Fruit fly (Drosophila melanogaster) whole organism: Measurements from ENCODE around the gene CycY.
A peak's percentile ranks its signal among the peaks of the same experiment; 100 is the strongest.

Source experiments
- CG8478 ChIP-seq: fragments of >200 bp; optimal IDR thresholded peaks from 2 replicates; lab custom pipeline; 2018; ENCODE audit warnings: inconsistent platforms
- Dll ChIP-seq: fragments of >200 bp; optimal IDR thresholded peaks from 2 replicates; lab custom pipeline; 2017
- EcR ChIP-seq, 2 experiments: fragments of >200 bp; optimal IDR thresholded peaks; 2 replicates each; lab custom pipeline; 2017; ENCODE audit warnings: missing biosample characterization in 2 of 2, missing genetic modification characterization in 2 of 2, missing genetic modification reagents in 2 of 2
- pan ChIP-seq: fragments of >200 bp; optimal IDR thresholded peaks from 2 replicates; lab custom pipeline; 2017
- psq ChIP-seq: fragments of >200 bp; optimal IDR thresholded peaks from 2 replicates; lab custom pipeline; 2017
- usp ChIP-seq: fragments of >200 bp; optimal IDR thresholded peaks from 2 replicates; lab custom pipeline; 2017; ENCODE audit warnings: missing biosample characterization, missing genetic modification characterization, mixed read lengths

The CycY gene

DNA sequence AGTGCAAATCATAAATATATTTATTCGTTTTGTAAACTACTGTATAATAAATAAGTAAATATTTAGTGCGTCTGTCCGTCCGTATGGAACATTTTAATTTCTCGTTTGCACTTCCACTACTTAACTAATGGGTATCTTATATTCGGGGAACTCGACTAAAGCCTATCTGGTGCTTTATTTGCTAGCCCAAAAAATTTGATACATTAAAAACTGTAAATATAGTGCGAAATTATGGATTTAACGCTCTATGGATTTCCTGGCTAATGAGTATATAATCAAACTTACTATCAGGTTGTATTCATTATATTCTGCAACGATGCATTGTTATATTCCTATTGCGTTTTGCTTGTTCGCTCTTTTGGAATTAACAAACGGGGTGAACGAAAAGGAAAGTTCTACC, 23.4 kb upstream of the CycY start, which contains the start of gene Sfp33A4:
TSS of gene Sfp33A4 (plus strand) at position 301 of the 400 bp plus-strand sequence.
- TF ChIP-seq usp (GFP tag; lab: Kevin White, UChicago) (no peak), Dll (no peak), EcR (GFP tag; optimal IDR thresholded peaks at IDR 0.05; lab: Kevin White, UChicago) (no peak), CG8478 (lab: Kevin White, UChicago) (no peak), pan (lab: Kevin White, UChicago) (no peak), psq (lab: Kevin White, UChicago) (no peak)

DNA sequence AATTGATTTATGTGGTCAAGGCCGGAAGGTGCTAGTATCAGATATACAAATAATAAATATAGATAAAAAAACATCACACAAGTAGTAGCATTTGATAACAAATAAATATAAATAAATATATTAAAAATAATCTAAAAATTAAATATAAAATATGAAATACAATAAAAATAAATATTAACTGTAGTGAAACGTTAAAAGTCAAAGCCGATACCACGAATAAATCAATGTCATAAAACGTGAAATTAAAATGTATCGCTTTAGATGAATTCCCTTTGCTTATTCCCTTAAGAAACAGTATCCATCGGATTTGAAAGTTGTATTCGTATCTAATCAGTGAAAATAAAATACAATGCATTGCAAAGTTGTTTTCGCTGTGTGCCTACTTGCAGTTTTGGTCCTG, 20.7 kb upstream of the CycY start, which contains the start of gene CG45012:
TSS of gene CG45012 (plus strand) at position 301 of the 400 bp plus-strand sequence.
- TF ChIP-seq CG8478 (lab: Kevin White, UChicago) (no peak), EcR (GFP tag; optimal IDR thresholded peaks at IDR 0.05; lab: Kevin White, UChicago) (no peak), psq (lab: Kevin White, UChicago) (no peak), Dll (no peak), usp (GFP tag; lab: Kevin White, UChicago) (no peak), pan (lab: Kevin White, UChicago) (no peak)

DNA sequence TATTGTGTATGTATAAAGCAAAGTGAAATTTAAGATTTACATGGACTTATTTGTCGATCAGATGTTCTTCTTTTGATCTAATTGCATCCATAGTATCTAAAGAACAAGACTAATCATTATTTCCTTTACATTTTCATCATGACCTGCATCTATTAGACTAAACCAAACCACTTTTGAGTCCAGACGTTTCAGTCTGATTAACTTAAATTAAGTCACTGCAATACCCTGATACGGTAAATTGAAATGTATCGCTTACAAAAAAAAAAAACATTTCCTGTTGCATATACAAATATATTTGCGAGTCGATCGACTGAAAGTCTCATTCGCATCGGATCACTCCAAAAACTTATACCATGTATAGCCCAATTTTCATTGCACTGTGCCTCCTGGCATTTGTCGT, 20.2 kb upstream of the CycY start, which contains the start of gene CG45011:
TSS of gene CG45011 (plus strand) at position 301 of the 400 bp plus-strand sequence.
- no peak for TF ChIP-seq psq (lab: Kevin White, UChicago)
- TF ChIP-seq EcR (GFP tag; optimal IDR thresholded peaks at IDR 0.05; lab: Kevin White, UChicago), result no peak
- TF ChIP-seq Dll, result no peak
- no peak for TF ChIP-seq usp (GFP tag; lab: Kevin White, UChicago)
- no peak for TF ChIP-seq CG8478 (lab: Kevin White, UChicago)
- no peak for TF ChIP-seq pan (lab: Kevin White, UChicago)

DNA sequence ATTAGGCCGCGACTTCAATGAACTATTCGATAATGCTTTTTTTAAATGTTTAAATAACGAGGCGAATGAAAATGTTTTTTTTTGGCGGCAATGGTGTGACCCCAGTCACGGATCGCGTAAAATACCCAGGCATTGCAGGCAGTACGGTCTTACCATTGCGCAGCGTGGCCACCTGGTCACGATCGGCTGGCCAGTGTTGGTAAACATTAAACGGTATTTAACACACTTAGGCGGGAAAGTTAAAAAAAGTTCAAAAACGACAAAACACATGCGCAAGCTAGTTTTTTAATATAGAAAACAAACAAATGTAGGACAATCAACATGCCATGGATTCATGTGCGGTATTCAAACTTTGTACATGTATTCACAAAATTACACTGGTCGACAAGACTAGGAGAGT, 15.7 kb upstream of the CycY start, which contains the start of gene esc:
TSS of gene esc (minus strand) at position 129 of the 400 bp plus-strand sequence.
- TF ChIP-seq CG8478 (lab: Kevin White, UChicago) (no peak), usp (GFP tag; lab: Kevin White, UChicago) (no peak), Dll (no peak), pan (lab: Kevin White, UChicago) (no peak), EcR (GFP tag; optimal IDR thresholded peaks at IDR 0.05; lab: Kevin White, UChicago) (no peak)

DNA sequence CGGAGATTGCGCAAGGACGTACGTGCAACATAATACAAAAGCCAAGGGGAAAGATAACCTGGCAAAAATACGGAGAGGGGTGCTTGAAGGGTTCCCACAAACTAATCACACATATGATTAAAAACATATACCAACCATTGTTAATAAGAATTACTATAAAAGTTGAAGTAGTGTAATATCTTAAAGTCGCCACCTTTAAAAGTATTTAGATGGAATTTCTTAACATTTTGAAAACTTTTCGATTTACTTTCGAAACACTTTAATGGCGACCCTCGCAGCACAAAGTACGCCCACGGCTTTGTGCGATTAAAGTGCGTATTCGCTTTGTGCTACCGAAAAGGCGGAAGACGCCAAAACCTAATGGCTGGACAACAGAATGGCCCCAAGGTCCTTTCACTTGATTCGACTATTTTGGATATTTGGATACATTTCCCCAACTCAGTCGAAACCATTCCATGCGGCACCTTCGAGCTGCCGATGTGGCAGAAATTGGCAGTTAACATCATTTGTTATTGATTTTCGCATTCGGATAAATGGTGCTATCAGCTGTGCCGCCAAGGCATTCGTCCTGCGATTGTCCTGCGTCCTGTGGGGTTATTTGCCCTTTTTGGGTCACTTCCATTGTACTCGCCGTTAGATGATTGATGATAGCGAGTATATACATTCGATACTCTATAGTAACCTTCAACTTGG, 10.0 kb upstream of the CycY start:
- TF ChIP-seq usp (GFP tag; lab: Kevin White, UChicago) (no peak), Dll (no peak), CG8478 (lab: Kevin White, UChicago) (no peak), pan (lab: Kevin White, UChicago) (no peak)

DNA sequence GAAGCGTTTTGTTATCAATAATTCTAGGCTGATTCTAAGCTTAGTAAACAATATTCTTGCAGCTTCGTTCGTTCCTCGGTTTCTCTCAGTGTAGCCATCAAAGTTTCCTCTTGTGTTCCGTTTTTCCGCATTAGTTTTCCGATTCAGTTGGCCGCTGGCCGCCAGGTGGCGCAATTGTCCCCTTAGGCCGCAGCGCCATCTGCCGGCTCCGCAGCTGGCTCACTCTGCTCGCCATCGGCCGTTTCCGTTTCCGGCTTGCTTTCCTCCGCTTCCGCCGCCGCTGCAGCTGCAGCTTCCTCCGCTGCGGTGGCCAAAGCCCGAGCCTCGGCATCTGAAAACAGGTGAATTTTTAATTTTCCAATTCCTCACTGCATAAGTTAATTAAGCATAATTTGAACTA, 2.8 kb upstream of the CycY start:
- TF ChIP-seq CG8478 (lab: Kevin White, UChicago) (no peak), usp (GFP tag; lab: Kevin White, UChicago) (no peak), pan (lab: Kevin White, UChicago) (no peak), EcR (GFP tag; optimal IDR thresholded peaks at IDR 0.05; lab: Kevin White, UChicago) (no peak), psq (lab: Kevin White, UChicago) (no peak), Dll (no peak)

DNA sequence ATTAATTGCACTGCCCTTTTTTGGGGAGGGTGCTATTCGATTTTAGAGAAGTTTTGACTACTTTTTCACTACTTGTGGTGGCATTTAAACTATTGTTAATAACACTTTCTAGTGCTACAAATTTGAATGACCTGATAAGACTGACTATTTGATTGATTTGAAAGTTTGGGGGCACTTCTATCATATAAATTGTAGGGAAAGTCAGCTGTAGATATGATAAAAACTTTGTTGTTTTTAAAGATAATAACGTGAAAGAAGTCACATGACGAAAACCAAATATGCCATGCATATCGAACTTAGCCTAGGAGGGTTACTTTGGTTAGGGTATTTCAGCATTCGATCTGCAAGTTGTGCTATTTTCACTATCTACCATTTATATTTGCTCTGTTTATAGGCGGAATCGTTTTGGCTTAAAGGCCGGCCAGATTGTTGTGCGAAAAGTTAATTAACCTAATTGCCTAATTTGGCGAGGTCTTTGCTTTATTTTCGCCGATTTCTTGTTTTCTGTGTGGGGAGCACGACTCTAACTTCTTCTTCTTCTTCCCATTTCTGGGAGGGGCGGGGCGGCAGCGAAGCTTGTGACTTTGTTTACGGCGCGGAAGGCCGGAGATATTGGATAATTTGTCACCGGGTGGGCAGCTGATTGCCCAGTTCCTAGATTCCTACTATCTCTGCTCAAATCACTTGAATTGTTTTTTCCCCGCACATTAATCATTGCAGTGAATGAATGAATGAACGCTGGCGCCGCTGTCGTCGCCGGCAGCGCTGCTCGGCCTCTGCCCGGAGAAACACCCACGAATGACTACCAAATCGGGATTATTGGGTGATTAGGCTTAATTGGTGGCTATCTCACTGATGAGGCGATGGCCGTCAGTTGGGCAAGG, 557 bp downstream of the CycY start:
- TF ChIP-seq CG8478 (lab: Kevin White, UChicago) (no peak), psq (lab: Kevin White, UChicago) (no peak), Dll (peak; percentile 26)

DNA sequence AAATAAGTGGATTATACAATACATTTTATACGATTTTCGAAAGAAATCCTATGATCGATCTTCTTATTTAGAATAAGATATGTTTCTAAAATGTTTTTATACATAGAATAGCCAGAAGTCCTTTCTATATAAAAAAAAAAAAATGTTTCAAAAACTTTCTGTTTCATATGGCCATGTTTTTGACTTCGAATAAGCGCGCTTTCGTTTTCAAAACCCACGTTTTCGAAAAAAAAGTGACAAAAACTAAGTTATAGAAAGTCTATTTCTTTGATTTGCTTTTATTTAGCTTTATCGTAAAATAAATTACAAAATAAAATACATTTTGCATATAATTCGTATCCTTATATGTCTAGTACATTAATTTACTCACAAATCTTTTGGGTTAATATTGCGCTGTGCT, 3.8 kb downstream of the CycY start:
- no peak for TF ChIP-seq psq (lab: Kevin White, UChicago)
- TF ChIP-seq Dll, result no peak
- no peak for TF ChIP-seq pan (lab: Kevin White, UChicago)
- TF ChIP-seq usp (GFP tag; lab: Kevin White, UChicago), result no peak
- no peak for TF ChIP-seq EcR (GFP tag; optimal IDR thresholded peaks at IDR 0.05; lab: Kevin White, UChicago)
- no peak for TF ChIP-seq CG8478 (lab: Kevin White, UChicago)

DNA sequence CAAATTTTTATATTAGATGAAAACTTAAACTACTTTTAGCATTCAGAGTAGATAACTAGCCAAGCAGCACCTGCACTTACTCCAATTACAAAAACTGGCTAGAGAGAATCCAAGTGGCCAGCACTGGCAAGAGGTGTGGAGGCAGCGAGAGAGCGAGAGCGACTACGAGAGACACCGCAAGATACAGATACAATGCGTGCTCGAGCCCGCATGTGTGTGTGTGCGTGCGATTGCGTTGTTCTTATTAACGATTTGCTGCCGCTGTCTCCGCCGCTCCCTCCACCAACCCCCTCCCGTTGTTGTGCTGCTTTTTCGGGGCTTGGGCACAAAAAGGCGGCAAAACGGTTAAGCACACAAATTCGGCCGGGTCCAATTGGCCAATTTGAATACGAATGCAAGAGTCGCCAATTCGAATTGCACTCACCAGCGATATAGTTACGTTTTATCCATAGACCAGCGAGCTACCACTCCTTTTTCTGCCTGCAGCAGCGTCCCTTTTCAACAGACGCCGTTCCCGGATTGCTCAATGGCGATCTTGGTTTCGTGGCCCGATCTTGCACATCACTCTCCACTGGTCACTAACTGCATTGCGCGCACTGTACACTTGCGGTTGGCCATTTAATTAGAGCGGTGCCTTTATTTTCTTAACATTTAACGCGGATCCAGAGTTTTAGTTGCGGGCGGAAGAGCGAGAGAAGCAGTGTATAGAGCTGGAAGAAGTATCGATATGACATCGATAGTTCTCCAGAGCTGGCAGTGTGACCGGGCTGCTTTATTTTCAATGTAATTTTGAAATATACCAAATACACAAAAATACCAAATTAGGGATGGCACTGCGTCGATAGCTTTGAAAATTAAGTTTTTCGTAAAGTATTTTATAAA, 4.6 kb downstream of the CycY start, which contains the start of gene crol:
TSS of gene crol (minus strand) at position 737 of the 882 bp plus-strand sequence.
- TF ChIP-seq Dll (peak; percentile 89), usp (GFP tag; lab: Kevin White, UChicago) (no peak)

DNA sequence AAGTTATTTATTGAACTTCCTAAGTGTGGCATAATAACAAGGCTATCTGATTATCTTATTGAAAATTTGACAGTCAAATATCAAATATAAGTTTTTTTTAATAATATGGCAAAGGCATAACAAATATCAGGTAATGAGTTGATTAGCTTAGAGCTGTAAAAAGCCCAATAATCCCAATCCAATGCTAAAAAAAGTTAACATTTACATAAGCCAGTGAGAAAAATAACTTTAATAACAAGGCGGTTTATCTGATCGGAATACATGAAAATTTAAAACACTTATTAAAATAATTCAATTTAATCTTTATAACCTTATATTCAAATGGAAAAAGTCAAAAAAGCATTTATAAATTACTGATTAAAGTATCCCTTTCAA, 5.3 kb downstream of the CycY start:
- TF ChIP-seq psq (lab: Kevin White, UChicago), result no peak
- TF ChIP-seq Dll, result no peak
- TF ChIP-seq CG8478 (lab: Kevin White, UChicago), result no peak
- no peak for TF ChIP-seq usp (GFP tag; lab: Kevin White, UChicago)
- TF ChIP-seq EcR (GFP tag; optimal IDR thresholded peaks at IDR 0.05; lab: Kevin White, UChicago), result no peak
- TF ChIP-seq pan (lab: Kevin White, UChicago), result no peak

DNA sequence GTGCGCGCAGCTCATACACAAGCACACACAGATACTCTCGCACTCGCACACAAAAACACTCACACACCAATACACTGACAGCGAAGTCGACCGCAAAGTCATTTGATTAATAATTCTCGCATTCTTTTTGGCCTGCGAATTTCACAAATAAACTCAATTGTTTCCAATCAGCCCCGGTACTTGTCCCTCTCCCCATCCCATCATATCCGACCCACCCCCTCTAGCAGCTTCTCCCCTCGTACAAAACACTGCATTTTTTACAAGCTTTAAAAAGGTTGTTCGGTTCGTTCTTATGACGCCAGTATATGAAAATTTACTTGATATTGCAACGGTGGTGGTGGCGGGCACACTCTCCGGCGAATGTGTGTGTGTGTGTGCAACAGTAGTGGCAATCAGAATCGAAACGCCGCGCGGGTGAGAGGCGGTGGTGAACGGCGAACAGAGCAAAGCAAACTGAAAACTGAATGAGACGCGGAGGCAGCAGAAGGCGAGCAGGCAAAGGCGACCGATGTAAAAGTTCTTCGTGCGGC, 5.8 kb downstream of the CycY start:
- TF ChIP-seq EcR (GFP tag; optimal IDR thresholded peaks at IDR 0.05; lab: Kevin White, UChicago) (peak in 1 of 2 experiments; percentile 29), CG8478 (lab: Kevin White, UChicago) (peak; percentile 32), usp (GFP tag; lab: Kevin White, UChicago) (no peak), Dll (peak; percentile 70), pan (lab: Kevin White, UChicago) (no peak)
